Fruit fly (Drosophila melanogaster) whole organism: ENCODE measurements around the gene Grip.

ENCODE experiments used
- CG8478 ChIP-seq: fragments of >200 bp; optimal IDR thresholded peaks from 2 replicates; lab custom pipeline; 2018; ENCODE audit warnings: inconsistent platforms
- Dll ChIP-seq: fragments of >200 bp; optimal IDR thresholded peaks from 2 replicates; lab custom pipeline; 2017
- EcR ChIP-seq, 2 experiments: fragments of >200 bp; optimal IDR thresholded peaks; 2 replicates each; lab custom pipeline; 2017; ENCODE audit warnings: missing biosample characterization in 2 of 2, missing genetic modification characterization in 2 of 2, missing genetic modification reagents in 2 of 2
- pan ChIP-seq: fragments of >200 bp; optimal IDR thresholded peaks from 2 replicates; lab custom pipeline; 2017

DNA sequence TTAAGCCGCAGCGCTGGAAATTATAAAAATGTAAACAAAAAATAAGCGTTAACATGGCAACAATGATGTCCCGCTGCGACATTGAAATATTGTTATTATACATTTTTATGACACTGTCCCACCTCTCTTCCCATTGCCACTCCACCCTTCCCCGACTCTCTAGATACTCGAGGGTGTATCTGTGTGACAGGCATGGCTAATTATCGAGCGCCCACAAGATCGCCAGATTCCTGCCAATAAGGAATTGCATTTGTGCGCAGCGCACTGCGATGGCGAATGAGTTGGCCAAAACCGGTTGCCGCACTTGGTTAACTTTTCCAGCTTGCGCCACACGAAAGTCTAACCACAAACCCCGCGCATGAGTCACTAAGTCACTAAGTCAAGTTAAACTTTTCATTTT, 64.5 kb downstream of the Grip start:
- TF ChIP-seq pan (lab: Kevin White, UChicago) (no peak), CG8478 (lab: Kevin White, UChicago) (no peak), EcR (GFP tag; optimal IDR thresholded peaks at IDR 0.05; lab: Kevin White, UChicago) (no peak), Dll (lab: Kevin White, UChicago) (no peak)
